Worm (Caenorhabditis elegans) whole organism, L3 larva: ENCODE results near the gene C27B7.9.

Experiments used
- R02D3.7 ChIP-seq: fragments of 150-350 bp; optimal IDR thresholded peaks from 2 replicates; lab custom pipeline; 2014; ENCODE audit warnings: missing biosample characterization, missing genetic modification characterization
- ZK546.5 ChIP-seq: sonication (generic microtip); optimal IDR thresholded peaks from 2 replicates; lab custom pipeline; 2017; ENCODE audit warnings: missing biosample characterization, missing genetic modification characterization
- aly-2 ChIP-seq: fragments of 150-350 bp; optimal IDR thresholded peaks from 2 replicates; lab custom pipeline; 2014; ENCODE audit warnings: missing biosample characterization, missing genetic modification characterization
- ama-1 ChIP-seq: fragments of 150-350 bp; optimal IDR thresholded peaks from 2 replicates; lab custom pipeline; 2018
- ceh-16 ChIP-seq: sonication (generic microtip); optimal IDR thresholded peaks from 2 replicates; lab custom pipeline; 2017; ENCODE audit warnings: missing biosample characterization, missing genetic modification characterization
- ceh-28 ChIP-seq: fragments of 150-350 bp; optimal IDR thresholded peaks from 2 replicates; lab custom pipeline; 2014; ENCODE audit warnings: missing biosample characterization, missing genetic modification reagents, missing genetic modification characterization
- ceh-82 ChIP-seq: fragments of 150-350 bp; optimal IDR thresholded peaks from 2 replicates; lab custom pipeline; 2014; ENCODE audit warnings: missing biosample characterization, missing genetic modification characterization
- ceh-9 ChIP-seq: sonication (generic microtip); optimal IDR thresholded peaks from 2 replicates; lab custom pipeline; 2018; ENCODE audit warnings: missing biosample characterization, missing genetic modification characterization
- daf-12 ChIP-seq: fragments of 150-350 bp; optimal IDR thresholded peaks from 2 replicates; lab custom pipeline; 2014; ENCODE audit warnings: missing biosample characterization, missing genetic modification reagents, missing genetic modification characterization
- egl-27 ChIP-seq: sonication (generic microtip); optimal IDR thresholded peaks from 4 replicates; lab custom pipeline; 2017; ENCODE audit warnings: missing biosample characterization, missing genetic modification reagents, missing genetic modification characterization
- egl-5 ChIP-seq: fragments of 150-350 bp; optimal IDR thresholded peaks from 2 replicates; lab custom pipeline; 2017; ENCODE audit warnings: missing biosample characterization, missing genetic modification reagents, missing genetic modification characterization, inconsistent platforms
- elt-1 ChIP-seq: fragments of 150-350 bp; optimal IDR thresholded peaks from 2 replicates; lab custom pipeline; 2014; ENCODE audit warnings: missing biosample characterization, missing genetic modification characterization
- elt-2 ChIP-seq: sonication (generic microtip); optimal IDR thresholded peaks from 2 replicates; lab custom pipeline; 2016; ENCODE audit warnings: missing genetic modification reagents, mild to moderate bottlenecking, missing genetic modification characterization, missing compliant biosample characterization
- elt-3 ChIP-seq, 3 experiments: fragments of 150-350 bp in 1 of 3; sonication (generic microtip) in 2 of 3; optimal IDR thresholded peaks; 2 replicates in 2 of 3; 4 replicates in 1 of 3; lab custom pipeline; 2014 to 2017; ENCODE audit warnings: missing biosample characterization in 3 of 3, missing genetic modification characterization in 3 of 3
- eor-1 ChIP-seq, 2 experiments: fragments of 150-350 bp; optimal IDR thresholded peaks; 2 replicates each; lab custom pipeline; 2014 to 2018; ENCODE audit warnings: missing biosample characterization in 2 of 2, missing genetic modification characterization in 2 of 2
- fkh-10 ChIP-seq: sonication (generic microtip); optimal IDR thresholded peaks from 2 replicates; lab custom pipeline; 2017; ENCODE audit warnings: missing biosample characterization, missing genetic modification reagents, missing genetic modification characterization
- fkh-2 ChIP-seq: fragments of 150-350 bp; optimal IDR thresholded peaks from 2 replicates; lab custom pipeline; 2014; ENCODE audit warnings: missing biosample characterization, missing genetic modification reagents, missing genetic modification characterization
- fos-1 ChIP-seq: fragments of 150-350 bp; optimal IDR thresholded peaks from 2 replicates; lab custom pipeline; 2014; ENCODE audit warnings: missing biosample characterization, missing genetic modification characterization
- hmg-11 ChIP-seq: sonication (generic microtip); optimal IDR thresholded peaks from 2 replicates; lab custom pipeline; 2016; ENCODE audit warnings: missing genetic modification characterization, missing compliant biosample characterization
- jun-1 ChIP-seq: fragments of 150-350 bp; optimal IDR thresholded peaks from 2 replicates; lab custom pipeline; 2014; ENCODE audit warnings: missing biosample characterization, missing genetic modification reagents, missing genetic modification characterization
- lin-15B ChIP-seq: fragments of 150-350 bp; optimal IDR thresholded peaks from 2 replicates; lab custom pipeline; 2014; ENCODE audit warnings: missing biosample characterization, missing genetic modification characterization
- lin-39 ChIP-seq: fragments of 150-350 bp; optimal IDR thresholded peaks from 2 replicates; lab custom pipeline; 2018; ENCODE audit warnings: missing biosample characterization, missing genetic modification reagents, missing genetic modification characterization
- lsy-12 ChIP-seq: sonication (generic microtip); optimal IDR thresholded peaks from 2 replicates; lab custom pipeline; 2016; ENCODE audit warnings: mild to moderate bottlenecking, missing genetic modification characterization, missing compliant biosample characterization
- mdl-1 ChIP-seq: fragments of 150-350 bp; optimal IDR thresholded peaks from 2 replicates; lab custom pipeline; 2014; ENCODE audit warnings: missing biosample characterization, missing genetic modification characterization
- mml-1 ChIP-seq: fragments of 150-350 bp; sonication (generic microtip); optimal IDR thresholded peaks from 3 replicates; lab custom pipeline; 2014; ENCODE audit warnings: missing biosample characterization, missing genetic modification characterization
- nfya-1 ChIP-seq: sonication (generic microtip); optimal IDR thresholded peaks from 2 replicates; lab custom pipeline; 2017; ENCODE audit warnings: missing genetic modification characterization, mild to moderate bottlenecking, missing compliant biosample characterization, antibody characterized with exemption, moderate library complexity; ENCODE audit not compliant: insufficient read depth
- nhr-11 ChIP-seq: fragments of 150-350 bp; optimal IDR thresholded peaks from 2 replicates; lab custom pipeline; 2014; ENCODE audit warnings: missing biosample characterization, missing genetic modification characterization
- nhr-12 ChIP-seq: fragments of 150-350 bp; optimal IDR thresholded peaks from 2 replicates; lab custom pipeline; 2014; ENCODE audit warnings: missing biosample characterization, missing genetic modification characterization
- nhr-23 ChIP-seq: fragments of 150-350 bp; optimal IDR thresholded peaks from 2 replicates; lab custom pipeline; 2014; ENCODE audit warnings: missing biosample characterization, missing genetic modification reagents, missing genetic modification characterization
- nhr-237 ChIP-seq: fragments of 150-350 bp; optimal IDR thresholded peaks from 2 replicates; lab custom pipeline; 2014; ENCODE audit warnings: missing biosample characterization, missing genetic modification characterization
- nhr-25 ChIP-seq: sonication (generic microtip); optimal IDR thresholded peaks from 2 replicates; lab custom pipeline; 2017; ENCODE audit warnings: missing biosample characterization, missing genetic modification characterization
- nhr-28 ChIP-seq: fragments of 150-350 bp; optimal IDR thresholded peaks from 2 replicates; lab custom pipeline; 2014; ENCODE audit warnings: missing biosample characterization, missing genetic modification characterization
- nhr-43 ChIP-seq: sonication (generic microtip); optimal IDR thresholded peaks from 2 replicates; lab custom pipeline; 2016; ENCODE audit warnings: mild to moderate bottlenecking, missing genetic modification characterization, missing compliant biosample characterization; ENCODE audit not compliant: poor library complexity, severe bottlenecking
- nhr-67 ChIP-seq: fragments of 150-350 bp; optimal IDR thresholded peaks from 2 replicates; lab custom pipeline; 2014; ENCODE audit warnings: missing biosample characterization, missing genetic modification characterization
- nhr-76 ChIP-seq: fragments of 150-350 bp; sonication (generic microtip); optimal IDR thresholded peaks from 5 replicates; lab custom pipeline; 2014; ENCODE audit warnings: missing biosample characterization, missing genetic modification characterization
- nhr-77 ChIP-seq: fragments of 150-350 bp; optimal IDR thresholded peaks from 2 replicates; lab custom pipeline; 2014; ENCODE audit warnings: missing biosample characterization, missing genetic modification characterization
- pha-4 ChIP-seq: fragments of 150-350 bp; optimal IDR thresholded peaks from 2 replicates; lab custom pipeline; 2014; ENCODE audit warnings: missing biosample characterization, missing genetic modification reagents, missing genetic modification characterization
- pqm-1 ChIP-seq: fragments of 150-350 bp; optimal IDR thresholded peaks from 2 replicates; lab custom pipeline; 2017; ENCODE audit warnings: missing biosample characterization, missing genetic modification characterization, inconsistent platforms
- sea-2 ChIP-seq: fragments of 150-350 bp; sonication (generic microtip); optimal IDR thresholded peaks from 4 replicates; lab custom pipeline; 2014; ENCODE audit warnings: missing biosample characterization, missing genetic modification reagents, missing genetic modification characterization
- skn-1 ChIP-seq: fragments of 150-350 bp; optimal IDR thresholded peaks from 2 replicates; lab custom pipeline; 2014; ENCODE audit warnings: missing biosample characterization, missing genetic modification characterization
- snpc-4 ChIP-seq: fragments of 150-350 bp; optimal IDR thresholded peaks from 2 replicates; lab custom pipeline; 2014; ENCODE audit warnings: missing biosample characterization, missing genetic modification characterization
- tbx-2 ChIP-seq: sonication (generic microtip); optimal IDR thresholded peaks from 2 replicates; lab custom pipeline; 2016; ENCODE audit warnings: mild to moderate bottlenecking, missing genetic modification characterization, missing compliant biosample characterization
- unc-39 ChIP-seq: sonication (generic microtip); optimal IDR thresholded peaks from 4 replicates; lab custom pipeline; 2017; ENCODE audit warnings: missing biosample characterization, missing genetic modification characterization
- unc-62 ChIP-seq: fragments of 150-350 bp; sonication (generic microtip); optimal IDR thresholded peaks from 4 replicates; lab custom pipeline; 2014; ENCODE audit warnings: missing biosample characterization, missing genetic modification reagents, missing genetic modification characterization
- zag-1 ChIP-seq: fragments of 150-350 bp; optimal IDR thresholded peaks from 2 replicates; lab custom pipeline; 2014; ENCODE audit warnings: missing biosample characterization, missing genetic modification characterization
- ztf-11 ChIP-seq: fragments of 150-350 bp; optimal IDR thresholded peaks from 2 replicates; lab custom pipeline; 2014; ENCODE audit warnings: missing biosample characterization, missing genetic modification characterization
- ztf-4 ChIP-seq: fragments of 150-350 bp; optimal IDR thresholded peaks from 2 replicates; lab custom pipeline; 2014; ENCODE audit warnings: missing biosample characterization, missing genetic modification characterization

C27B7.9 gene

DNA sequence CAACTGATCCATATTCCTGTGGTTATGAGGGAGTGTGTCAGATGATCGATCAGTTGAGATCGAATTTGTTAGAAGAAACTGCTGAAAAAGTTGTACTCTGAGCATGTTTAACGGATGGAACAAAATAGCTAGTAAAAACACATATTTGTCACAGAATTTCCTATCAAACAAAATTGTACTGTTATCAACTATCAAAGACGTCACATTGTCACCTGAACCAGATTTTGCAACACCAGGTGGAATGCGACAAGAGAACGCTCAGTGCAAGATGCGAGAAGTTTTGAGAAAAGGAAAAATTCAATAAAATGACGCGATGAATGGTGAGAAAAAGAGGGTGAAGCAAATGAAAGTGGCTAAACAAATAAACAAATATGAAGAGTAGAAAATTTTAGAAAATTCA lies 48.3 kb downstream of the C27B7.9 start:
- TF ChIP-seq nhr-77 (no peak), pha-4 (peak; percentile 11), elt-2 (peak; percentile 51)
- TF ChIP-seq, all 47 proteins: peak for 2

DNA sequence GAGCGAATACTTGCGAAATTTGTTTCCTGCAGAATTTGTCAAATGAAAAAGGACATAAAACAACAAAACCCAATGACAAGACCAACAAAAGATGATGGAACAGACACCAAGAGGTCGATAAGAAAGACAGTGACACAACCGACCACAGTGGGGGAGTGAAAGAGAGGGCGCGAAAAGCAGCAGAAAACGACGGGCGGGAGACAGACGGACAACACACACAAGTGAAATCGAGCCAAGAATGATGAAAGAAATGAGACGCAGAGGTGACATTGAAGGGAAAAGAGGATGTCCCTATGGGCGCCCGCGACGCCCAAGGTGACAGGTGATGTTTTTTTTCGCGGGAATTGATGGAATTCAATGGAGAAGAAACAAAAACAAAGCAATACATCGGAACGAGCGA lies 49.8 kb downstream of the C27B7.9 start:
- TF ChIP-seq elt-1 (no peak), ceh-82 (tag; lab: Kevin White, UChicago) (no peak), elt-3 (tag; optimal IDR thresholded peaks at IDR 0.05; lab: Kevin White, UChicago) (no peak), nfya-1 (tag; lab: Kevin White, UChicago) (peak; percentile 53), skn-1 (tag; lab: Kevin White, UChicago) (no peak), zag-1 (tag; lab: Kevin White, UChicago) (no peak), lin-39 (tag; lab: Kevin White, UChicago) (peak; percentile 49), aly-2 (tag; lab: Kevin White, UChicago) (no peak), nhr-237 (no peak), unc-62 (GFP tag; lab: Kevin White, UChicago) (peak; percentile 84), unc-39 (tag; lab: Kevin White, UChicago) (no peak), ZK546.5 (no peak), lsy-12 (tag; lab: Kevin White, UChicago) (peak; percentile 23), ceh-9 (tag; lab: Kevin White, UChicago) (no peak), eor-1 (tag; optimal IDR thresholded peaks at IDR 0.05; lab: Kevin White, UChicago) (no peak), nhr-67 (tag; lab: Kevin White, UChicago) (no peak), mml-1 (tag; lab: Kevin White, UChicago) (no peak), sea-2 (GFP tag; lab: Kevin White, UChicago) (no peak), ceh-28 (tag; lab: Kevin White, UChicago) (no peak), nhr-25 (peak; percentile 95), egl-27 (tag; lab: Kevin White, UChicago) (no peak), nhr-12 (tag; lab: Kevin White, UChicago) (no peak), egl-5 (tag; lab: Kevin White, UChicago) (peak; percentile 35), nhr-43 (tag; lab: Kevin White, UChicago) (no peak), fkh-2 (tag; lab: Kevin White, UChicago) (no peak), ceh-16 (tag; lab: Kevin White, UChicago) (no peak), nhr-28 (no peak), pqm-1 (tag; lab: Kevin White, UChicago) (peak; percentile 27), nhr-77 (no peak), R02D3.7 (tag; lab: Kevin White, UChicago) (no peak), snpc-4 (peak; percentile 50), lin-15B (tag; lab: Kevin White, UChicago) (peak; percentile 21), ztf-4 (tag; lab: Kevin White, UChicago) (no peak), jun-1 (tag; lab: Kevin White, UChicago) (peak; percentile 16), nhr-76 (tag; lab: Kevin White, UChicago) (no peak), fkh-10 (no peak), daf-12 (no peak), ztf-11 (tag; lab: Kevin White, UChicago) (no peak), elt-2 (peak; percentile 83), nhr-23 (tag; lab: Kevin White, UChicago) (peak; percentile 49), mdl-1 (tag; lab: Kevin White, UChicago) (peak; percentile 4), nhr-11 (no peak), hmg-11 (tag; lab: Kevin White, UChicago) (peak; percentile 39), fos-1 (tag; lab: Kevin White, UChicago) (peak; percentile 37), pha-4 (peak; percentile 81), ama-1 (lab: Kevin White, UChicago) (peak; percentile 57), tbx-2 (tag; lab: Kevin White, UChicago) (no peak)
